Fruit fly (Drosophila melanogaster): Measurements from ENCODE around the gene abd-A.

abd-A gene

dm6 chr3R:16815728-16816127 is 14.1 kb downstream of the abd-A start (continued):
- TF ChIP-seq crol (GFP tag; IDR thresholded peaks at IDR 0.05) (peak; percentile 70), insv (GFP tag; optimal IDR thresholded peaks at IDR 0.05) (no peak), CG9609 (GFP tag; optimal IDR thresholded peaks at IDR 0.05) (no peak), CG3281 (GFP tag; optimal IDR thresholded peaks at IDR 0.05) (no peak), HmgD (GFP tag; optimal IDR thresholded peaks at IDR 0.05) (no peak), CG9932 (GFP tag; IDR thresholded peaks at IDR 0.05) (0 out of 2 replicates have a peak, but pooled peaks have one; percentile 7), fd64A (GFP tag; optimal IDR thresholded peaks at IDR 0.05) (no peak), Nf-YB (GFP tag; optimal IDR thresholded peaks at IDR 0.05) (peak; percentile 74), nerfin-1 (tag; optimal IDR thresholded peaks at IDR 0.05) (peak; percentile 34), fd3F (GFP tag; optimal IDR thresholded peaks at IDR 0.05) (no peak), Xbp1 (GFP tag; optimal IDR thresholded peaks at IDR 0.05) (no peak), Dp (GFP tag; optimal IDR thresholded peaks at IDR 0.05) (no peak), abd-A (tag; optimal IDR thresholded peaks at IDR 0.05) (peak; percentile 100), vfl (GFP tag; optimal IDR thresholded peaks at IDR 0.05) (no peak), CG15073 (GFP tag; optimal IDR thresholded peaks at IDR 0.05) (no peak), ftz-f1 (GFP tag; optimal IDR thresholded peaks at IDR 0.05) (no peak), ro (GFP tag; IDR thresholded peaks at IDR 0.05) (no peak), NC2α (GFP tag; optimal IDR thresholded peaks at IDR 0.05) (no peak), Sox102F (GFP tag; optimal IDR thresholded peaks at IDR 0.05) (no peak), Nf-YC (tag; optimal IDR thresholded peaks at IDR 0.05) (peak; percentile 79), tll (GFP tag; optimal IDR thresholded peaks at IDR 0.05) (peak in 1 of 2 experiments; percentile 3), bsh (GFP tag; optimal IDR thresholded peaks at IDR 0.05) (no peak), HmgZ (tag; optimal IDR thresholded peaks at IDR 0.05) (no peak), sd (tag; optimal IDR thresholded peaks at IDR 0.05) (peak; percentile 13), Atf3 (GFP tag; optimal IDR thresholded peaks at IDR 0.05) (no peak), CG8765 (GFP tag; IDR thresholded peaks at IDR 0.05) (no peak), lab (GFP tag; optimal IDR thresholded peaks at IDR 0.05) (no peak), unpg (GFP tag; optimal IDR thresholded peaks at IDR 0.05) (no peak), sisA (GFP tag; IDR thresholded peaks at IDR 0.05) (no peak), CG17361 (GFP tag; IDR thresholded peaks at IDR 0.05) (no peak), nmo (GFP tag; optimal IDR thresholded peaks at IDR 0.05) (no peak), tio (GFP tag; optimal IDR thresholded peaks at IDR 0.05) (no peak), Spps (tag; optimal IDR thresholded peaks at IDR 0.05) (no peak), fd102C (GFP tag; optimal IDR thresholded peaks at IDR 0.05) (no peak), cad (GFP tag; optimal IDR thresholded peaks at IDR 0.05) (no peak), gt (GFP tag; IDR thresholded peaks at IDR 0.05) (no peak), Jarid2 (GFP tag; optimal IDR thresholded peaks at IDR 0.05) (no peak), peb (GFP tag; IDR thresholded peaks at IDR 0.05) (no peak), pfk (GFP tag; optimal IDR thresholded peaks at IDR 0.05) (no peak), zfh1 (GFP tag; IDR thresholded peaks at IDR 0.05) (0 out of 3 replicates have a peak, but pooled peaks have one; percentile 31), Ada2b (GFP tag; IDR thresholded peaks at IDR 0.05) (no peak), pum (GFP tag; optimal IDR thresholded peaks at IDR 0.05) (no peak), D19B (GFP tag; optimal IDR thresholded peaks at IDR 0.05) (no peak), CG6254 (GFP tag; optimal IDR thresholded peaks at IDR 0.05) (no peak), sc (optimal IDR thresholded peaks at IDR 0.05) (no peak), sc (GFP tag; optimal IDR thresholded peaks at IDR 0.05) (no peak), usp (GFP tag; optimal IDR thresholded peaks at IDR 0.05) (no peak), Ssrp (tag; optimal IDR thresholded peaks at IDR 0.05) (no peak), ewg (GFP tag; optimal IDR thresholded peaks at IDR 0.05) (peak; percentile 56), CG34224 (GFP tag; IDR thresholded peaks at IDR 0.05; ENCODE audit: partially characterized antibody) (no peak)
